Worm (Caenorhabditis elegans): Measurements from ENCODE around the gene slc-36.5.

Gene slc-36.5

ce11 chrII:6897507-6897906 is 20.6 kb upstream of the slc-36.5 start, which contains the start of gene C44B7.11:
C44B7.11 (minus strand) TSS chrII:6897540.
- TF ChIP-seq pes-1 (GFP tag; IDR thresholded peaks at IDR 0.05) (no peak), tbx-37 (GFP tag; conservative IDR thresholded peaks at IDR 0.05) (no peak), ceh-13 (GFP tag; optimal IDR thresholded peaks at IDR 0.05) (no peak), ama-1 (optimal IDR thresholded peaks at IDR 0.05) (no peak), scrt-1 (GFP tag; IDR thresholded peaks at IDR 0.05) (no peak), tbx-11 (GFP tag; IDR thresholded peaks at IDR 0.05) (no peak), aly-1 (tag; optimal IDR thresholded peaks at IDR 0.05) (no peak), flt-1 (GFP tag; IDR thresholded peaks at IDR 0.05) (no peak), F13C5.2 (tag; optimal IDR thresholded peaks at IDR 0.05) (no peak), hnd-1 (tag; optimal IDR thresholded peaks at IDR 0.05) (no peak), ets-7 (tag; optimal IDR thresholded peaks at IDR 0.05) (no peak), B0310.2 (tag; optimal IDR thresholded peaks at IDR 0.05) (no peak), sea-1 (GFP tag; conservative IDR thresholded peaks at IDR 0.05) (no peak), hmg-4 (GFP tag; optimal IDR thresholded peaks at IDR 0.05) (no peak), ceh-36 (tag; optimal IDR thresholded peaks at IDR 0.05) (no peak), tra-4 (tag; optimal IDR thresholded peaks at IDR 0.05) (no peak), hmbx-1 (tag; optimal IDR thresholded peaks at IDR 0.05) (no peak)

ce11 chrII:6893589-6894245 is 16.9 kb upstream of the slc-36.5 start, which contains the start of gene adal-1:
adal-1 (minus strand) TSS chrII:6893639.
- TF ChIP-seq hnd-1 (tag; optimal IDR thresholded peaks at IDR 0.05) (no peak), ceh-13 (GFP tag; optimal IDR thresholded peaks at IDR 0.05) (no peak), ceh-36 (tag; optimal IDR thresholded peaks at IDR 0.05) (no peak), sea-1 (GFP tag; conservative IDR thresholded peaks at IDR 0.05) (no peak), flt-1 (GFP tag; IDR thresholded peaks at IDR 0.05) (no peak)

- TF ChIP-seq hnd-1 (tag; optimal IDR thresholded peaks at IDR 0.05) (no peak), ama-1 (optimal IDR thresholded peaks at IDR 0.05) (no peak), ceh-13 (GFP tag; optimal IDR thresholded peaks at IDR 0.05) (no peak), scrt-1 (GFP tag; IDR thresholded peaks at IDR 0.05) (no peak), tbx-37 (GFP tag; conservative IDR thresholded peaks at IDR 0.05) (no peak), sea-1 (GFP tag; conservative IDR thresholded peaks at IDR 0.05) (no peak), hmbx-1 (tag; optimal IDR thresholded peaks at IDR 0.05) (no peak), pes-1 (GFP tag; IDR thresholded peaks at IDR 0.05) (no peak), F13C5.2 (tag; optimal IDR thresholded peaks at IDR 0.05) (no peak), ceh-36 (tag; optimal IDR thresholded peaks at IDR 0.05) (no peak), tra-4 (tag; optimal IDR thresholded peaks at IDR 0.05) (no peak), B0310.2 (tag; optimal IDR thresholded peaks at IDR 0.05) (no peak), hmg-4 (GFP tag; optimal IDR thresholded peaks at IDR 0.05) (no peak), aly-1 (tag; optimal IDR thresholded peaks at IDR 0.05) (no peak), ets-7 (tag; optimal IDR thresholded peaks at IDR 0.05) (no peak), flt-1 (GFP tag; IDR thresholded peaks at IDR 0.05) (no peak), tbx-11 (GFP tag; IDR thresholded peaks at IDR 0.05) (no peak)
These were observed 15.0 kb upstream of the slc-36.5 start for ce11 chrII:6891838-6892237.

ce11 chrII:6891176-6891575 is 14.3 kb upstream of the slc-36.5 start:
- TF ChIP-seq tra-4 (tag; optimal IDR thresholded peaks at IDR 0.05) (no peak), hmg-4 (GFP tag; optimal IDR thresholded peaks at IDR 0.05) (no peak), ceh-13 (GFP tag; optimal IDR thresholded peaks at IDR 0.05) (no peak), hmbx-1 (tag; optimal IDR thresholded peaks at IDR 0.05) (no peak), tbx-11 (GFP tag; IDR thresholded peaks at IDR 0.05) (no peak)

- no peak for TF ChIP-seq ceh-36 (tag; optimal IDR thresholded peaks at IDR 0.05)
- TF ChIP-seq ceh-13 (GFP tag; optimal IDR thresholded peaks at IDR 0.05) = no peak
- no peak for TF ChIP-seq F13C5.2 (tag; optimal IDR thresholded peaks at IDR 0.05)
- no peak for TF ChIP-seq scrt-1 (GFP tag; IDR thresholded peaks at IDR 0.05)
- TF ChIP-seq B0310.2 (tag; optimal IDR thresholded peaks at IDR 0.05) = no peak
- no peak for TF ChIP-seq ets-7 (tag; optimal IDR thresholded peaks at IDR 0.05)
- no peak for TF ChIP-seq hmg-4 (GFP tag; optimal IDR thresholded peaks at IDR 0.05)
- no peak for TF ChIP-seq hmbx-1 (tag; optimal IDR thresholded peaks at IDR 0.05)
- TF ChIP-seq hnd-1 (tag; optimal IDR thresholded peaks at IDR 0.05) = no peak
- TF ChIP-seq aly-1 (tag; optimal IDR thresholded peaks at IDR 0.05) = no peak
- TF ChIP-seq tbx-11 (GFP tag; IDR thresholded peaks at IDR 0.05) = no peak
- TF ChIP-seq tbx-37 (GFP tag; conservative IDR thresholded peaks at IDR 0.05) = no peak
- no peak for TF ChIP-seq ama-1 (optimal IDR thresholded peaks at IDR 0.05)
- no peak for TF ChIP-seq tra-4 (tag; optimal IDR thresholded peaks at IDR 0.05)
- no peak for TF ChIP-seq pes-1 (GFP tag; IDR thresholded peaks at IDR 0.05)
- TF ChIP-seq flt-1 (GFP tag; IDR thresholded peaks at IDR 0.05) = no peak
These were observed 13.2 kb upstream of the slc-36.5 start, which contains the start of gene acer-1 for ce11 chrII:6890095-6890494. acer-1 (minus strand) TSS chrII:6890400.

- TF ChIP-seq F13C5.2 (tag; optimal IDR thresholded peaks at IDR 0.05) (no peak), hmbx-1 (tag; optimal IDR thresholded peaks at IDR 0.05) (no peak), pes-1 (GFP tag; IDR thresholded peaks at IDR 0.05) (no peak), hnd-1 (tag; optimal IDR thresholded peaks at IDR 0.05) (no peak), hmg-4 (GFP tag; optimal IDR thresholded peaks at IDR 0.05) (no peak), aly-1 (tag; optimal IDR thresholded peaks at IDR 0.05) (no peak), ceh-13 (GFP tag; optimal IDR thresholded peaks at IDR 0.05) (no peak), ama-1 (optimal IDR thresholded peaks at IDR 0.05) (no peak), flt-1 (GFP tag; IDR thresholded peaks at IDR 0.05) (no peak), B0310.2 (tag; optimal IDR thresholded peaks at IDR 0.05) (no peak), ceh-36 (tag; optimal IDR thresholded peaks at IDR 0.05) (no peak), scrt-1 (GFP tag; IDR thresholded peaks at IDR 0.05) (no peak), ets-7 (tag; optimal IDR thresholded peaks at IDR 0.05) (no peak), tra-4 (tag; optimal IDR thresholded peaks at IDR 0.05) (no peak), sea-1 (GFP tag; conservative IDR thresholded peaks at IDR 0.05) (no peak), tbx-11 (GFP tag; IDR thresholded peaks at IDR 0.05) (no peak), tbx-37 (GFP tag; conservative IDR thresholded peaks at IDR 0.05) (no peak)
These were observed 12.7 kb upstream of the slc-36.5 start for ce11 chrII:6889580-6889922.
